Fruit fly (Drosophila melanogaster): ENCODE measurements around the gene CG8100.

The CG8100 gene

DNA sequence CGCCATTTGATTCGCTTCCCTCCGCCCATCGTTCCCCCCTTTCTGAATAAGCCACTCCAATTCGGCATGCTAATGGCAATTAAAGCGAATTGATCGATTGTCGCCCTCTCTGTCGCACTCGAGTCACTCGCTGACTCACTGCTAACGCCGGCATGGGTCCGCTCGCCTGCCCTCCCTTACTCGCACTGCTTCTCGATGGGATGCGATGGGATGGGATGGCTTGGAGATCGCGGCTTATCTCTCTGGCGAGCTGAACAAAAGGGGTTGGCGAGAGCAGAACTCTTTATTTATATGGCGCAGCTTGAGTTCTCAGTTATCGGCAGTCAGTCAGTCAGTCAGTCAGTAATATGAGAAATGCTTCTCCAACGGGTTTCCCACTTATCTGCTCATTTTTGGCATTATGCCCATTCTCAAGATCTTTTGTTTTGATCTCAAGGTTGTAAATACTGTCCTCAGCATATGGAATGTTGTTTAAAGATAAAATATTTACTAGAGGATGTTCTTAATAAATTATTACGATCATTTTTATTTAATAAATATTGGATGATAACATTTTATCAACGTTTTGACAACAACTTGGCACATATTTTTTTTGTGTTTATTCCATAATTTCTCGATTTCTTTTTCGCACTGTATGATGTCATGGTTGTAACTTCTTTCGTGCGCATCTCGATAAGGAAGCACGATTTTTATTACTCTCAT, 27.4 kb upstream of the CG8100 start:
- peak; percentile 90 for TF ChIP-seq CG13204 (GFP tag; optimal IDR thresholded peaks at IDR 0.05)
- no peak for TF ChIP-seq CG10348 (GFP tag; IDR thresholded peaks at IDR 0.05)
- TF ChIP-seq D1 (tag; optimal IDR thresholded peaks at IDR 0.05), result no peak
- no peak for TF ChIP-seq Snoo (tag; optimal IDR thresholded peaks at IDR 0.05)

DNA sequence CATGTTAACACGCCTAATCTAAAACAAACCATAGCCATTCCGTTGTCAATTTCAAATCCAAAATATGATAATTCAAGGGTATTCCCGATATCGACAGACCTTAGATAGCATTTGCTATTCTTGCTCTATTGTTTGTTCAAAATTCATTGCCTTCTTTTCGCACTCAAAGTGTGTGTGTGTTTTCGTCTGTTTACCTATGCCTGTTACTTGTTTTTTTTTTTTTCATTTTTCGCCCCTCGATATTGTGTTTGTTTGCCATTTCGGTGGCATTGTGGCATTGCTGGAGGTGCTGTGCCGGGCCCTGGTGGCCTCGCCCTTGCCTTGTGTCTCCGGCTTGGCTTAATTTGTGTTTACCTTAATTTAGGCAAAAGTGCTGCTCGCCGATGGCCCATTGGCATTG, 26.6 kb upstream of the CG8100 start:
- no peak for TF ChIP-seq D1 (tag; optimal IDR thresholded peaks at IDR 0.05)
- no peak for TF ChIP-seq CG12605 (GFP tag; IDR thresholded peaks at IDR 0.05)
- no peak for TF ChIP-seq Ets98B (GFP tag; IDR thresholded peaks at IDR 0.05)
- TF ChIP-seq CG17806 (tag; optimal IDR thresholded peaks at IDR 0.05), result no peak
- TF ChIP-seq rn (GFP tag; IDR thresholded peaks at IDR 0.05), result no peak

DNA sequence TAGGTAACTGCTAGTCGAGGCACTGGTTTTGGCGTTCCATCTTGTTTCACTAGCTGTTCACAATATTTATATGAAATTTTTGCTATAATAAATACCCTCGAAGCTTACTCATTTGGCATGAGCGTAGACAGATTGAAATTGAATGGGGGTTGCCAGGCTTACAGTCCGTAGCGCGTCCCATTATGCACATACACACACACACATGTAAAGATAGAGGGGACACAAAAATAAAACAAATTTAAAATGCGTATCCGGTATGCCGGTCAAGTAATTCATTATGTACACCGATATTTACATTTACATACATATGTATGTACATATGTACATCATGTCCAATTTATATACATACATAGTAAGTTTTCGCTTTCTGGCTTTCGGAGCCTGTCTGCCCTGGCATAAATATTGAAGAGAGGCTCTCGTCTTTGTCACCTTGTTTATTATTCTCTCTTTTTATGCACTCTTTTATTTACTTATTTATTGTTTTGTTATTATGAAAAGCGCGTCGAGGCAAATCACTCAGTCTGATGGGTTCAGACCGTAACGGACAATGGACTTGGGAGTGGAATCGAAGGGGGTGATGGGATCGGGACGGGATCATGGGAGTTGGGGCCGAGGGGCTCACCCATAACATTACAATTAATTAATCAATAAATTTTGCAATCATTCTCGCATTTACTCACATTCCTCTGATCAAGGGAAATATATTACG, 24.0 kb upstream of the CG8100 start:
- TF ChIP-seq CG10348 (GFP tag; IDR thresholded peaks at IDR 0.05), result no peak
- peak; percentile 68; the same call in 2 of the 3 replicates for TF ChIP-seq fd96Ca (GFP tag; IDR thresholded peaks at IDR 0.05)
- peak; percentile 51; the same call in 2 of the 3 replicates for TF ChIP-seq CG4496 (GFP tag; IDR thresholded peaks at IDR 0.05)
- peak; percentile 12 for TF ChIP-seq CG17806 (tag; optimal IDR thresholded peaks at IDR 0.05)
- peak; percentile 17 for TF ChIP-seq CG34367 (tag; optimal IDR thresholded peaks at IDR 0.05)
- peak; percentile 20 for TF ChIP-seq CG8301 (tag; optimal IDR thresholded peaks at IDR 0.05)
- peak; percentile 48 for TF ChIP-seq Ets98B (GFP tag; IDR thresholded peaks at IDR 0.05)
- peak; percentile 46 for TF ChIP-seq Pif1A (GFP tag; optimal IDR thresholded peaks at IDR 0.05)
- TF ChIP-seq gl (tag; optimal IDR thresholded peaks at IDR 0.05), result peak; percentile 66
- TF ChIP-seq CG15710 (tag; optimal IDR thresholded peaks at IDR 0.05), result peak; percentile 36
- peak; percentile 71 for TF ChIP-seq CG12605 (GFP tag; IDR thresholded peaks at IDR 0.05)
- TF ChIP-seq CG14655 (GFP tag; optimal IDR thresholded peaks at IDR 0.05), result peak; percentile 37
- peak; percentile 45 for TF ChIP-seq CG32121 (GFP tag; IDR thresholded peaks at IDR 0.05)
- TF ChIP-seq CG9948 (tag; optimal IDR thresholded peaks at IDR 0.05), result no peak
- TF ChIP-seq CG8159 (tag; optimal IDR thresholded peaks at IDR 0.05), result peak; percentile 46
- TF ChIP-seq Pif1B (GFP tag; optimal IDR thresholded peaks at IDR 0.05), result peak; percentile 47
- TF ChIP-seq CG13204 (GFP tag; optimal IDR thresholded peaks at IDR 0.05), result peak; percentile 44
- no peak for TF ChIP-seq D1 (tag; optimal IDR thresholded peaks at IDR 0.05)
- peak; percentile 86 for TF ChIP-seq EcR (GFP tag; optimal IDR thresholded peaks at IDR 0.05)
- no peak for TF ChIP-seq Snoo (tag; optimal IDR thresholded peaks at IDR 0.05)
- no peak for TF ChIP-seq rn (GFP tag; IDR thresholded peaks at IDR 0.05)

dm6 chr3L:14062702-14063101, 20.7 kb upstream of the CG8100 start:
- TF ChIP-seq Ets98B (GFP tag; IDR thresholded peaks at IDR 0.05), result no peak
- TF ChIP-seq CG13204 (GFP tag; optimal IDR thresholded peaks at IDR 0.05), result no peak
- peak; percentile 15; the same call in 1 of the 2 replicates for TF ChIP-seq CG32121 (GFP tag; IDR thresholded peaks at IDR 0.05)

- TF ChIP-seq Snoo (tag; optimal IDR thresholded peaks at IDR 0.05) (no peak), CG9948 (tag; optimal IDR thresholded peaks at IDR 0.05) (peak; percentile 39), CG13204 (GFP tag; optimal IDR thresholded peaks at IDR 0.05) (peak; percentile 33), CG10348 (GFP tag; IDR thresholded peaks at IDR 0.05) (peak; percentile 54), fd96Ca (GFP tag; IDR thresholded peaks at IDR 0.05) (peak; percentile 15; the same call in 1 of the 3 replicates), Ets98B (GFP tag; IDR thresholded peaks at IDR 0.05) (no peak; the same call in 1 of the 2 replicates), CG15710 (tag; optimal IDR thresholded peaks at IDR 0.05) (peak; percentile 35), Pif1A (GFP tag; optimal IDR thresholded peaks at IDR 0.05) (peak; percentile 23), CG34367 (tag; optimal IDR thresholded peaks at IDR 0.05) (peak; percentile 18), EcR (GFP tag; optimal IDR thresholded peaks at IDR 0.05) (peak; percentile 78), CG32121 (GFP tag; IDR thresholded peaks at IDR 0.05) (0 out of 2 replicates have a peak, but pooled peaks have one; percentile 16), D1 (tag; optimal IDR thresholded peaks at IDR 0.05) (no peak), CG8301 (tag; optimal IDR thresholded peaks at IDR 0.05) (peak; percentile 43), CG4496 (GFP tag; IDR thresholded peaks at IDR 0.05) (peak; percentile 27; the same call in 1 of the 3 replicates)
These were observed 20.0 kb upstream of the CG8100 start for dm6 chr3L:14063241-14064064.

- TF ChIP-seq Pif1A (GFP tag; optimal IDR thresholded peaks at IDR 0.05) (no peak), CG17806 (tag; optimal IDR thresholded peaks at IDR 0.05) (no peak), CG12605 (GFP tag; IDR thresholded peaks at IDR 0.05) (no peak), CG8159 (tag; optimal IDR thresholded peaks at IDR 0.05) (no peak), CG10348 (GFP tag; IDR thresholded peaks at IDR 0.05) (no peak), D1 (tag; optimal IDR thresholded peaks at IDR 0.05) (no peak), CG14655 (GFP tag; optimal IDR thresholded peaks at IDR 0.05) (no peak), Ets98B (GFP tag; IDR thresholded peaks at IDR 0.05) (no peak; the same call in 1 of the 2 replicates)
These were observed 19.4 kb upstream of the CG8100 start for dm6 chr3L:14064065-14064414.

Measured in whole organism, pupa.